Worm (Caenorhabditis elegans) whole organism, L4/young adult: ENCODE measurements around the gene inx-9.

Experiments used
- W03F9.2 ChIP-seq: fragments of 150-350 bp; optimal IDR thresholded peaks from 2 replicates; lab custom pipeline; 2014; ENCODE audit warnings: missing biosample characterization, missing genetic modification characterization
- dao-5 ChIP-seq: sonication (generic microtip); optimal IDR thresholded peaks from 2 replicates; lab custom pipeline; 2016; ENCODE audit warnings: missing genotype, missing genetic modification characterization, moderate library complexity, missing compliant biosample characterization
- him-1 ChIP-seq: sonication (generic microtip); optimal IDR thresholded peaks from 2 replicates; lab custom pipeline; 2016; ENCODE audit warnings: missing genotype, missing genetic modification reagents, missing genetic modification characterization, missing compliant biosample characterization

Gene inx-9

DNA sequence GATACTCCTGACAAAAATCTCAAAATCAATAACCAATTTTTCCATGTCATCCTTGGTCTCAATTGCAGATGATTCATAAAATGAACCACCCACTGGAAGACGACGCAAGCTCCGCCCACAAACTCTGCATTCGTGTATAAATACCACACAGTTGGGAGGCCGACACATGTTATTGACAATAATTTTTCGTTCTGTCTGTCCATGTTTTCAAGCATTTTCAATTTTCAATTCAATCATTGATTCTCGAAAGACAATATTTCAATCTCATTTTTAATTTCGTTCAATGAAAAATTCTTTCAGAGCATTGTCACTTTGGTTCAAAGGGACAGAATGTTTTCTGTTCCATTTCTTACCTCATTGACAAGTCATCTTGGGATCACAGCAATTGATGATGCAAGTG lies at the start of gene inx-9:
inx-9 (plus strand) TSS at position 301 of the 400 bp plus-strand sequence.
- TF ChIP-seq dao-5 (tag; lab: Kevin White, UChicago): no peak
- TF ChIP-seq W03F9.2 (tag; lab: Kevin White, UChicago): no peak
- no peak for TF ChIP-seq him-1 (tag; lab: Kevin White, UChicago)

DNA sequence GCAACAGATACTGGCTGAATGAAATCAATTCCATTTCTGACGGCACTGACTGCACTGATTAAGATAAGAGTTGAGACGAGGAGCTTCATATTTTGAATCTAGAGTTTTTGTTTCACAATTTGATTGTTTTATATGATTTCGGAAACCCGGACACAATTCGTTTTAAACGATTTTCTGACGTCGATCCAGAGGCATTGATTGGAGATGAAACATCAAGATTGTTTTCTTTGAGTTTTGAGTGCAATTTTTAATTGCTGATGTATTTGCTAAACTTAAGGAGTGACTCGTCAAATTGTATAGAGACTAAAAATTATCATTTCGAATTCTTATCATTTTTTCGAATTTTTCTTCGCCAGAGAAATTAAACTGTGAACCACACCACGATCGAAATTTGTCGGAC lies 48.3 kb upstream of the inx-9 start, which contains the start of gene lys-6:
lys-6 (minus strand) TSS at position 101 of the 400 bp plus-strand sequence.
- TF ChIP-seq dao-5 (tag; lab: Kevin White, UChicago) (no peak), W03F9.2 (tag; lab: Kevin White, UChicago) (no peak), him-1 (tag; lab: Kevin White, UChicago) (no peak)

ce11 chrIV:11631750-11632149 lies 44.4 kb upstream of the inx-9 start, which contains the start of gene F58B3.4:
TSS of gene F58B3.4 (minus strand) at chrIV:11631850.
- no peak for TF ChIP-seq him-1 (tag; lab: Kevin White, UChicago)
- no peak for TF ChIP-seq dao-5 (tag; lab: Kevin White, UChicago)
- no peak for TF ChIP-seq W03F9.2 (tag; lab: Kevin White, UChicago)

DNA sequence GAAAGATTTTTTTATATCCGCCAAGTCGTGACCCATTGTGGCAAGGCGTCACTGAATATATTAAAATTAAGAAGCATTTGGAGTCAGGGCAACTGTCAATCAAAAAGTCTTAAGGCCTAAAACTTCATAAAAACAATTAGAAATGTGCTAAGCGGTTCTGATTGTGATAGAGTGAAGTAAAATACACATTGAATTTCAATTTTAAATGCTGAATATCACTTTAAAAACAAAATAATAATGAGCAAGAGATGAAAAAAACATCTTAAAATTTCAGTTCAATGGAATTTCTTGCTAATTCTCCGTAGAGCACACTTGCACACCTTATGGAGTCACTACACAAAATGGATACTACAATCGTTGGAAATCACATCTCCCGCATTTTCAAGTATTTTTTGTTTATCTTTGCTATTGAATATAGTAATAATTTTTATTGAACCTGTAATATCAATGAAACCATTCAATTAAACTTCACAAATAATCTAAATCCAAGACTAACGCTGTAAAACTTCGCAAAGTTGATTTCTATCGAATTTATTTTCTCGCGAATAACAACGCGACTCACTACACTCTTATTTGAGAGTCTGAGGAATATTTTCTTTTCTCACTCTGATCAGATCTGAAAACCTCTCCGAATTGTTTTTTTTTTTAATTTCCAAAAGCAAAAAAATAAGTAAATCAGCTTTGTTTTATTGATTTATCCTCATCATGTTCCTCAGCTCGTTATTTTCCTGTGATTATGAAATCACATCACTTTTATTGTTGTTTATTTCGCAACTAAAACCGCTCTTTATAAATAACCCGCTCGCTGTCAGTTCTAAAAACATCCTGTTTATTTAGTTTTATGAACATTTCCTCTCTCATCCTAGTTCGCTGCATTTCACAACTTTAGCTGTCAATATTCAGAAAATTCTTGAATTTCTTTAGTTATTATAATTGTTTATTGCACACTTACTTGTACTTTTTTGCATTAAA lies 40.4 kb upstream of the inx-9 start, which contains the start of gene mars-1:
mars-1 (minus strand) TSS at position 51 of the 972 bp plus-strand sequence.
- TF ChIP-seq W03F9.2 (tag; lab: Kevin White, UChicago): peak; percentile 66
- no peak for TF ChIP-seq dao-5 (tag; lab: Kevin White, UChicago)

DNA sequence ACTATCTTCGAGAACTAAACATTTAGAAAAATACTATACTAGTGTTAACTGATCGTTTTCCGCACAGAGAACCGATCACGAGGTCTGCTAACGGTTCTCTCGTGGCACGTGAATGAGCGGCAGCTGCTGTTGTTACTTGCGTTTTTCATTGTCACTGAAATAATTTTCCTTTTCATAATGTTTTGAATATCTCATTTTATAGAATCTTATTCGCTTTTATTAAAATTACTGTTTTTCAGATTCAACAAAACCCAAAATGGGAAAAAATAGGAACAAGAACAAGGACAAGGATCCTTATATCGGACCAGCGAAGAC lies 39.8 kb upstream of the inx-9 start, which contains the start of gene F58B3.6:
F58B3.6 (plus strand) TSS at position 240 of the 315 bp plus-strand sequence.
- TF ChIP-seq him-1 (tag; lab: Kevin White, UChicago) (no peak), dao-5 (tag; lab: Kevin White, UChicago) (no peak), W03F9.2 (tag; lab: Kevin White, UChicago) (no peak)

DNA sequence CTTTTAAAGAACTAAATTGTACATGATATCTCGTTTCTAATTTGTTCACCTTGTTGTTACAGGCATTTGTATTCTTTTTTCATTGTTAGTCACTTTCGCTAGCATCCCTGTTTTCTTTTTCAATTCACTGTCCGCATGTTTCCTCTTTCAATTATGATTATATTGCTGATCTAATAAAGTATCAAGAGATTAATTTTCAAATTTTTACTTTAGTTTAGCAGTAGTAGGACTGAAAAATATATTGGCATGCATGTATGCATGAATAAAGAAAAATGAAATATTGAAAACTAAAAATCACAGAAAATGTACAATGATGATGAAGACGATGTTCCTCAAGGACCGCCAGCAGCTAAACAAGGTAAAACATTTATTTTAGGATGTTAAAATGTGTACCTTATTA lies 38.1 kb upstream of the inx-9 start, which contains the start of gene rbm-17:
rbm-17 (plus strand) TSS at position 301 of the 400 bp plus-strand sequence.
- no peak for TF ChIP-seq dao-5 (tag; lab: Kevin White, UChicago)
- no peak for TF ChIP-seq W03F9.2 (tag; lab: Kevin White, UChicago)
- no peak for TF ChIP-seq him-1 (tag; lab: Kevin White, UChicago)

DNA sequence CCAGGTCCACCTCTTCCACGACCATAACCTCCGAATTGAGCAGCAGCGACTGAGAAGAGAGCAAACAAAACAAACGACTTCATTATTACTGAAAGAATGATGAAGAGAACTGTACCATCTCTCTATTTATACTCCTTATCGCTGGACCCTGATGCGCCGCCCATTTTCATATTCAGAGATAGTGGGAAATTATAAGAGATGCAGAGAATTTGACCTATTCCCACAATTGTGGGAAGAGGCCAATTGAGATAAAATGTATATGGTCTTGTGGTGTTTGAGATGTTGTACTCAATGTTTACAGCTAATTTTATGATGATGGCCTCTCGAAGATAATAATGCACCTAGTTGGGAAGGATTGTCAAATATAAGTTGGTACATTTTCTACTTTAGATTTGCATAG lies 35.2 kb upstream of the inx-9 start, which contains the start of gene ttr-50:
ttr-50 (minus strand) TSS at position 101 of the 400 bp plus-strand sequence.
- TF ChIP-seq W03F9.2 (tag; lab: Kevin White, UChicago) (no peak), him-1 (tag; lab: Kevin White, UChicago) (no peak), dao-5 (tag; lab: Kevin White, UChicago) (no peak)

- TF ChIP-seq him-1 (tag; lab: Kevin White, UChicago): no peak
- no peak for TF ChIP-seq dao-5 (tag; lab: Kevin White, UChicago)
- no peak for TF ChIP-seq W03F9.2 (tag; lab: Kevin White, UChicago)
These were observed 34.4 kb upstream of the inx-9 start, which contains the start of gene ZK809.1 for ce11 chrIV:11641802-11642201. TSS of gene ZK809.1 (plus strand) at chrIV:11642102.

DNA sequence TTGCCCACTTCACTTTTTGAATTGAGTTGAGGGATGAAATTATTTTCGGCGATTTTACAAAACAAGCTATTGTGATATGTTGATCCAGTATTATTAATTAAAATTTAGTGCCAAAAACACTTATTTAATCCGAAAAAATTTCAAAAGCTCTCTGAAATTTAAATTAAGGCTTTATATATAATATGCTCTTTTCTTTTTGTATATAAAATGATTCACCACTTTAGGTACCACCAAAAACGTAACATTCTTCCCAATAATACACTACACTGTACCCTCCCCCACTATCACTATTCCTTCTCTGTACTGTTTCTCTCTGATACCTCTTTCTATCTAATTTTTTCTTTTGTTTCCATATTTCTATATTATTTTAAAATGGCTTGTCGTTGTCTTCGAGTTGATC lies 32.3 kb upstream of the inx-9 start, which contains the start of gene prx-2:
prx-2 (plus strand) TSS at position 301 of the 400 bp plus-strand sequence.
- TF ChIP-seq dao-5 (tag; lab: Kevin White, UChicago) (no peak), him-1 (tag; lab: Kevin White, UChicago) (no peak)

ce11 chrIV:11644705-11645104 lies 31.4 kb upstream of the inx-9 start:
- TF ChIP-seq him-1 (tag; lab: Kevin White, UChicago): no peak
- TF ChIP-seq W03F9.2 (tag; lab: Kevin White, UChicago): no peak
- TF ChIP-seq dao-5 (tag; lab: Kevin White, UChicago): no peak

- no peak for TF ChIP-seq him-1 (tag; lab: Kevin White, UChicago)
- no peak for TF ChIP-seq W03F9.2 (tag; lab: Kevin White, UChicago)
- no peak for TF ChIP-seq dao-5 (tag; lab: Kevin White, UChicago)
These were observed 30.8 kb upstream of the inx-9 start for ce11 chrIV:11645354-11645753.

DNA sequence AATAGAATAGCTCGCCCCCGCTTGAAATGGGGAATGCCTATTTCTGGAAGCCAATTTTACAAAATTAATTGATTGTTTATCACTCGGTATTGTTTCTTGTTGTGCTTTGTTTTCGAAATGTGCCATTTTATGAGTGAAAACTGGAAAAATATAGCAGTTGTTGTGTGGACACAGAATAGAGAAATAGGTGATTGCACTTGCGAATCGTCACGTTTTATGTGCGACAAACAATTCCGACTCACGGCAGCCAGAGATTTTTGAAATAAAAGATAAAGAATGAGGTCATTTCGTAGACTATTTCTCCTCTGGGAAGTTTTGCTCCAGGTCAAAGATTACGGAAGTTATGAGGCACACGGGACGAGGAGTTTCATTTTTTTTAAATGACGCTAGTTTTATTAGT lies 29.2 kb upstream of the inx-9 start:
- TF ChIP-seq dao-5 (tag; lab: Kevin White, UChicago) (no peak), him-1 (tag; lab: Kevin White, UChicago) (no peak), W03F9.2 (tag; lab: Kevin White, UChicago) (no peak)

DNA sequence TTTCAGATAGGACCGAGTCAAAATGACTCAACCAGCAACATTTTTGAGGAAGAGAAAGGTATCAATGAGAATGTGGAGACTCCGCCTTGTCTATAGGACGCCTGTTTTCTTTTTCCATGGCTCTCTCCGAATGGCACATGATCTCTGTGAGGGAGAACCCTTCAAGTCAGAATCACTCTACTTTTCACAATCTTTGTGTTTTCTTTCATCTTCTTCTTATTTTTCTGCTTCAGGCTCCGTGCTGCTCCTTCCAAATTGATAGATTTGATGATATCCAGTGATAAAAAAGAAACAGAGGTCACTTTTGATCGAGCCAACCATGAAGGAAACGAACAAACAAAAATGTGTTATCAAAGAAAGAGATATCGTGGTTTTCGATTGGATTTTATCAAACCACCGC lies 27.1 kb upstream of the inx-9 start, which contains the start of gene ZK809.8:
ZK809.8 (minus strand) TSS at position 34 of the 400 bp plus-strand sequence.
- TF ChIP-seq W03F9.2 (tag; lab: Kevin White, UChicago): no peak
- no peak for TF ChIP-seq dao-5 (tag; lab: Kevin White, UChicago)
- no peak for TF ChIP-seq him-1 (tag; lab: Kevin White, UChicago)
